Worm (Caenorhabditis elegans): ENCODE measurements around the gene Y52D5A.2.
"Not testable (repeated sequence)": the region's sequence is repeated elsewhere in the genome, so short reads cannot be mapped to it uniquely, and the experiment has no call there.

ce11 chrIV:5464403-5464802 is at the start of gene Y52D5A.2:
- not testable (repeated sequence) for TF ChIP-seq ama-1 (optimal IDR thresholded peaks at IDR 0.05); ama-1 (GFP tag; optimal IDR thresholded peaks at IDR 0.05); snpc-3.4 (tag; optimal IDR thresholded peaks at IDR 0.05); lin-54 (GFP tag; optimal IDR thresholded peaks at IDR 0.05); attf-3 (GFP tag; conservative IDR thresholded peaks at IDR 0.05); pha-4 (tag; optimal IDR thresholded peaks at IDR 0.05); F57C9.4 (tag; optimal IDR thresholded peaks at IDR 0.05); F23B12.7 (tag; optimal IDR thresholded peaks at IDR 0.05; ENCODE audit: insufficient read depth); aptf-3 (GFP tag; IDR thresholded peaks at IDR 0.05); pbrm-1 (GFP tag; IDR thresholded peaks at IDR 0.05); snpc-4 (GFP tag; optimal IDR thresholded peaks at IDR 0.05); snpc-4 (tag; optimal IDR thresholded peaks at IDR 0.05); hsf-1 (GFP tag; IDR thresholded peaks at IDR 0.05); rpc-1 (optimal IDR thresholded peaks at IDR 0.05); rpc-1 (tag; optimal IDR thresholded peaks at IDR 0.05); nfya-2 (GFP tag; IDR thresholded peaks at IDR 0.05)

Measured in whole organism, young adult.